Worm (Caenorhabditis elegans): ENCODE results near the gene F53C3.8.

- TF ChIP-seq lin-15B (tag; optimal IDR thresholded peaks at IDR 0.05) (no peak), ceh-28 (tag; optimal IDR thresholded peaks at IDR 0.05) (no peak)
Observed at ce11 chrII:3843305-3843704, 47.9 kb upstream of the F53C3.8 start, which contains the start of the genes C17A2.7 and C17A2.3.

Data from whole organism, L4 larva.